Worm (Caenorhabditis elegans): ENCODE measurements around the gene egl-45.

- no peak for TF ChIP-seq ztf-4 (tag; optimal IDR thresholded peaks at IDR 0.05)
- TF ChIP-seq nhr-25 (tag; optimal IDR thresholded peaks at IDR 0.05) = no peak
- no peak for TF ChIP-seq nhr-11 (tag; optimal IDR thresholded peaks at IDR 0.05)
- TF ChIP-seq ceh-82 (tag; optimal IDR thresholded peaks at IDR 0.05) = no peak
- TF ChIP-seq snpc-4 (tag; optimal IDR thresholded peaks at IDR 0.05) = no peak
- no peak for TF ChIP-seq elt-2 (tag; optimal IDR thresholded peaks at IDR 0.05)
- no peak for TF ChIP-seq elt-3 (tag; optimal IDR thresholded peaks at IDR 0.05)
- TF ChIP-seq nhr-237 (tag; optimal IDR thresholded peaks at IDR 0.05) = no peak
- no peak for TF ChIP-seq unc-62 (GFP tag; optimal IDR thresholded peaks at IDR 0.05)
Measured at ce11 chrIII:7778530-7778929, 49.9 kb downstream of the egl-45 start.

All from whole organism, L3 larva.